Worm (Caenorhabditis elegans): Measurements from ENCODE around the gene ZK1240.2.

ZK1240.2 gene

DNA sequence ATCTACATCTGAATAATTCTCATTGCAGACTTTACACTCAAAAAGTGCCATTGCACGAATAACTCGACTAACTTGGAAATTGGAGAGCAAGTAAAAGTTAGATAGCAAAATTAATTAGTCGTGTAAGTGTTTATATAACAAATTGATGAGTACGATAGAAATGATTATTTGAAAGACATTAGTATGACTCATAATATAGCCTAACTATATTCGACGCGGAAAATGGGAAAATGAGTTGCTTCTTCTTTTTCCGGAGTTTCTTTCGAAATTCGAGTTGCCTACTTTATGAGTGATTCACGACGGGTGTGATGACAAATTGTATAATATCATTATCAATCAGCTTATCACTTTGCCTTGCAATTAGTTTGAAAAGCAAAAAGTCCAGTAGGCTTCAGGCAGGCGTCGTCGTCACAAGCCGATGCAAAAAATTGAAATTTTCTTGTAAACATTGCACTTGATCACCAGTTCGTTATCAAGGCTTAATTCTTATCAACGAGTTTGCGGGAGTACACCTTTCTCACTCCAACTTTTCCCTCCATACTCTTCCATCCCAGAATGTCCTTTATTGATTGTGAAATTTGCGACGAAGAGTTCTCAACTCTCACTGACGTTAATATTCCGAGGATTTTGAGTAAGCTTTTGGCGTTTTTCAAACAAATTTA is at the start of gene ZK1240.2, which contains the start of gene ZK1240.6:
TSS of gene ZK1240.2 (plus strand) at position 520 of the 662 bp plus-strand sequence.
TSS of gene ZK1240.6 (minus strand) at position 51 of the 662 bp plus-strand sequence.
- TF ChIP-seq sptf-1 (tag; optimal IDR thresholded peaks at IDR 0.05) (no peak), drap-1 (GFP tag; optimal IDR thresholded peaks at IDR 0.05) (no peak), lin-32 (GFP tag; optimal IDR thresholded peaks at IDR 0.05) (no peak), ceh-43 (GFP tag; optimal IDR thresholded peaks at IDR 0.05) (no peak), ham-2 (GFP tag; optimal IDR thresholded peaks at IDR 0.05) (no peak), unc-120 (tag; optimal IDR thresholded peaks at IDR 0.05; ENCODE audit: poor library complexity, severe bottlenecking) (no peak), blmp-1 (tag; optimal IDR thresholded peaks at IDR 0.05) (no peak), elt-1 (tag; optimal IDR thresholded peaks at IDR 0.05; ENCODE audit: borderline replicate concordance, insufficient read depth) (no peak), sem-2 (GFP tag; optimal IDR thresholded peaks at IDR 0.05) (no peak), ceh-83 (GFP tag; optimal IDR thresholded peaks at IDR 0.05) (no peak), unc-39 (tag; optimal IDR thresholded peaks at IDR 0.05) (no peak), nhr-12 (tag; optimal IDR thresholded peaks at IDR 0.05) (no peak), mls-2 (tag; optimal IDR thresholded peaks at IDR 0.05) (no peak), elt-3 (tag; optimal IDR thresholded peaks at IDR 0.05) (no peak), nhr-28 (tag; optimal IDR thresholded peaks at IDR 0.05) (no peak)

DNA sequence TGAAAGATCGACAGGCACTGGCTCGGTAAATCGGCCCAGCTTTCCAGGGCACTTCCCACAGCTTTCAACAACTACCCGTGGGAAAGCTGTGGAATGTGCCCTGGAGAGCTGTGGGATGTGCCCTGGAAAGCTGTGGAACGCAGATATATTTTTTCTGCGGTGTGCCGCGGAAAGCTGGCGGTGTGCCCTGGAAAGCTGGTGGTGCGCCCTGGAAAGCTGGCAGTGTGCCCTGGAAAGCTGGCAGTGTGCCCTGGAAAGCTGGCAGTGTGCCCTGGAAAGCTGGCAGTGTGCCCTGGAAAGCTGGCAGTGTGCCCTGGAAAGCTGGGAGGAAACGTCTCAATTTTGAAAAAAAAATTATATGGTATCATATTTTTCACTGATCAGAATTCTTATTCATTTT is 49.4 kb upstream of the ZK1240.2 start:
- TF ChIP-seq lin-32 (GFP tag; optimal IDR thresholded peaks at IDR 0.05) (no peak), tbx-8 (GFP tag; optimal IDR thresholded peaks at IDR 0.05) (no peak), zip-8 (tag; optimal IDR thresholded peaks at IDR 0.05) (no peak), hlh-1 (tag; optimal IDR thresholded peaks at IDR 0.05) (no peak), ceh-43 (GFP tag; optimal IDR thresholded peaks at IDR 0.05) (no peak), M03D4.4 (tag; optimal IDR thresholded peaks at IDR 0.05) (no peak), ces-1 (GFP tag; optimal IDR thresholded peaks at IDR 0.05) (no peak), lsy-2 (tag; optimal IDR thresholded peaks at IDR 0.05) (no peak)

ce11 chrII:2277418-2277817 is 45.8 kb upstream of the ZK1240.2 start, which contains the start of gene K09F6.15:
Gene K09F6.15, minus strand, starts transcription at chrII:2277518.
- TF ChIP-seq nhr-237 (tag; optimal IDR thresholded peaks at IDR 0.05): no peak

DNA sequence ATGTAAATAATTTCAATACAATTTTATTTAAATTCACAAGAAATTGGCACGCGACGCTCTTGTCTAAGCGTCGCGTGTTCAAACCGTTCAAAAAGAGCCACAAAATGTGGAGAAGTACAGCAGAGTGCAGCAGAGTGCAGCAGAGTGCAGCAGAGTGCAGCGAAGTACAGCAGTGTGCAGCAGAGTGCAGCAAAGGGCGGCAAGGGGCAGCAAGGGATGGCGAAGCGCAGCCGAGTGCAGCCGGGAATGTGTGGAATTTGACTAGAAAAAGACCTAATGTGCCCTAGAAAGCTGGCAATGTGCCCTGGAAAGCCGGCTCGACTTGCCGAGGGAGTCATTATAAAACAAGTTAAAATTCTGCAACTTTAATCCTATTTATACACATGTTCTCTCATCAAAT is 43.9 kb upstream of the ZK1240.2 start, which contains the start of gene K09F6.6:
TSS of gene K09F6.6 (minus strand) at position 43 of the 400 bp plus-strand sequence.
- TF ChIP-seq elt-1 (tag; optimal IDR thresholded peaks at IDR 0.05; ENCODE audit: borderline replicate concordance, insufficient read depth) (no peak), snpc-4 (tag; optimal IDR thresholded peaks at IDR 0.05) (no peak), nhr-28 (tag; optimal IDR thresholded peaks at IDR 0.05) (no peak), ceh-43 (GFP tag; optimal IDR thresholded peaks at IDR 0.05) (no peak), lin-13 (tag; optimal IDR thresholded peaks at IDR 0.05) (no peak), nhr-76 (tag; optimal IDR thresholded peaks at IDR 0.05) (no peak), sptf-1 (tag; optimal IDR thresholded peaks at IDR 0.05) (no peak), ceh-39 (tag; optimal IDR thresholded peaks at IDR 0.05) (no peak), drap-1 (GFP tag; optimal IDR thresholded peaks at IDR 0.05) (no peak), ham-2 (GFP tag; optimal IDR thresholded peaks at IDR 0.05) (no peak), mls-2 (tag; optimal IDR thresholded peaks at IDR 0.05) (no peak), mep-1 (tag; optimal IDR thresholded peaks at IDR 0.05) (no peak), nhr-237 (tag; optimal IDR thresholded peaks at IDR 0.05) (no peak), cnd-1 (tag; optimal IDR thresholded peaks at IDR 0.05) (no peak), ztf-11 (tag; optimal IDR thresholded peaks at IDR 0.05) (no peak), pha-4 (tag; optimal IDR thresholded peaks at IDR 0.05) (no peak), ces-1 (GFP tag; optimal IDR thresholded peaks at IDR 0.05) (no peak), nhr-12 (tag; optimal IDR thresholded peaks at IDR 0.05) (no peak), flh-1 (GFP tag; optimal IDR thresholded peaks at IDR 0.05) (no peak), nhr-2 (tag; optimal IDR thresholded peaks at IDR 0.05) (no peak)

DNA sequence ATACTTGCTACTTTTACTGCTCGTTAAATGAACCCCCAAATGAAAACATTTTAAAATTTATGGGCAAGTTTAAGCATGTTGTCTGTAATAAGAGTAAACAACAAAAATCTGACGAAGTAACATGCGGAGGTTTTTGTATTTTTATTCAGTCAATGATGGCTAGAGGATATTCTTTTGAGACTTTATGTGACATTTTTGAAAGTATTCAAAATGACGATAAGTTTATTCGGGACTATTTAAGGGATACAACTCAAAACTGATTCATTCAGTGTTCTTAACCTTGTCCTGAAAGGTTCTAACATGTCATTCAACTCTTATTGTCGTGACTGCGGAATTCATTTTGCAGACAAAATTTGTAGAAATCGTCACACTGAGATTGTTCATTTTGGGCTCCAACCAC is 43.3 kb upstream of the ZK1240.2 start, which contains the start of gene K09F6.11:
TSS of gene K09F6.11 (plus strand) at position 301 of the 400 bp plus-strand sequence.
- TF ChIP-seq nhr-237 (tag; optimal IDR thresholded peaks at IDR 0.05): no peak
- no peak for TF ChIP-seq flh-1 (GFP tag; optimal IDR thresholded peaks at IDR 0.05)
- no peak for TF ChIP-seq lin-32 (GFP tag; optimal IDR thresholded peaks at IDR 0.05)
- TF ChIP-seq ceh-39 (tag; optimal IDR thresholded peaks at IDR 0.05): no peak
- TF ChIP-seq hlh-1 (tag; optimal IDR thresholded peaks at IDR 0.05): no peak
- no peak for TF ChIP-seq ham-2 (GFP tag; optimal IDR thresholded peaks at IDR 0.05)

Data from whole organism, mixed stage, embryonic.